Worm (Caenorhabditis elegans): ENCODE data around the gene hlh-26.

Gene hlh-26

ce11 chrII:5503760-5504159, 29.8 kb downstream of the hlh-26 start, which contains the start of gene cyp-44A1:
TSS of gene cyp-44A1 (plus strand) at chrII:5504044.
- no peak for TF ChIP-seq C34F6.9 (tag; optimal IDR thresholded peaks at IDR 0.05)
- TF ChIP-seq fos-1 (tag; optimal IDR thresholded peaks at IDR 0.05) = peak; percentile 2

ce11 chrII:5500986-5501657, 32.4 kb downstream of the hlh-26 start, which contains the start of gene F12A10.8:
TSS of gene F12A10.8 (minus strand) at chrII:5501064.
- no peak for TF ChIP-seq alr-1 (tag; optimal IDR thresholded peaks at IDR 0.05)
- TF ChIP-seq gmeb-1 (tag; optimal IDR thresholded peaks at IDR 0.05) = peak; percentile 70
- no peak for TF ChIP-seq nhr-77 (tag; optimal IDR thresholded peaks at IDR 0.05)
- TF ChIP-seq C34F6.9 (tag; optimal IDR thresholded peaks at IDR 0.05) = peak; percentile 33
- no peak for TF ChIP-seq elt-3 (tag; optimal IDR thresholded peaks at IDR 0.05)
- TF ChIP-seq lsy-2 (tag; optimal IDR thresholded peaks at IDR 0.05) = peak in 1 of 2 experiments; percentile 49
- no peak for TF ChIP-seq ama-1 (optimal IDR thresholded peaks at IDR 0.05)
- no peak for TF ChIP-seq ceh-16 (tag; optimal IDR thresholded peaks at IDR 0.05)
- TF ChIP-seq nhr-129 (tag; optimal IDR thresholded peaks at IDR 0.05) = peak; percentile 35
- TF ChIP-seq nhr-10 (tag; optimal IDR thresholded peaks at IDR 0.05) = no peak
- no peak for TF ChIP-seq snpc-4 (tag; optimal IDR thresholded peaks at IDR 0.05)

DNA sequence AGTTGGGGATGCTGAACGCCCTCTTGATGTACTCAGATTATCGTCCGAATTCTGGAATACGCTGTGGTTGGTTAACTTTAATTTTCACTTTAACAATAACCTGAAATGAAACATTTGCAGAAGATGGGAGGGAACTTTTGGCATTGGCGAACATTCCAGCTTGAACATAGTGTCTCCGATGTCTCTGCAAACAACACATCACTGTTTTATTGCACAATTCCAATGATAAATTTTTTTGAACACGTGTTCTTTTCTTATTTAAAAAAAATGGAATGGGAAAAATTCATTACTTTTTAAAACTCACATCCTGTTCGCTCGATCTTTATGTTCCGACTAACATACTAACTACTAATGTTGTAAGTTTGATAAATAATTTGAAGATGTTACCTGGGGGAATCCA, 33.1 kb downstream of the hlh-26 start, which contains the start of gene fzy-1:
Gene fzy-1 (plus strand): TSS at position 301 of the 400 bp plus-strand sequence.
- no peak for TF ChIP-seq snpc-4 (tag; optimal IDR thresholded peaks at IDR 0.05)
- no peak for TF ChIP-seq ztf-1 (GFP tag; conservative IDR thresholded peaks at IDR 0.05)
- TF ChIP-seq crh-2 (tag; optimal IDR thresholded peaks at IDR 0.05) = no peak
- no peak for TF ChIP-seq nhr-237 (tag; optimal IDR thresholded peaks at IDR 0.05)
- no peak for TF ChIP-seq peb-1 (tag; optimal IDR thresholded peaks at IDR 0.05)
- TF ChIP-seq ama-1 (optimal IDR thresholded peaks at IDR 0.05) = no peak
- no peak for TF ChIP-seq egl-27 (tag; optimal IDR thresholded peaks at IDR 0.05)
- TF ChIP-seq nhr-129 (tag; optimal IDR thresholded peaks at IDR 0.05) = no peak
- no peak for TF ChIP-seq mdl-1 (tag; optimal IDR thresholded peaks at IDR 0.05)
- TF ChIP-seq ZK546.5 (tag; optimal IDR thresholded peaks at IDR 0.05) = no peak
- no peak for TF ChIP-seq unc-62 (GFP tag; optimal IDR thresholded peaks at IDR 0.05)
- no peak for TF ChIP-seq skn-1 (tag; optimal IDR thresholded peaks at IDR 0.05)

DNA sequence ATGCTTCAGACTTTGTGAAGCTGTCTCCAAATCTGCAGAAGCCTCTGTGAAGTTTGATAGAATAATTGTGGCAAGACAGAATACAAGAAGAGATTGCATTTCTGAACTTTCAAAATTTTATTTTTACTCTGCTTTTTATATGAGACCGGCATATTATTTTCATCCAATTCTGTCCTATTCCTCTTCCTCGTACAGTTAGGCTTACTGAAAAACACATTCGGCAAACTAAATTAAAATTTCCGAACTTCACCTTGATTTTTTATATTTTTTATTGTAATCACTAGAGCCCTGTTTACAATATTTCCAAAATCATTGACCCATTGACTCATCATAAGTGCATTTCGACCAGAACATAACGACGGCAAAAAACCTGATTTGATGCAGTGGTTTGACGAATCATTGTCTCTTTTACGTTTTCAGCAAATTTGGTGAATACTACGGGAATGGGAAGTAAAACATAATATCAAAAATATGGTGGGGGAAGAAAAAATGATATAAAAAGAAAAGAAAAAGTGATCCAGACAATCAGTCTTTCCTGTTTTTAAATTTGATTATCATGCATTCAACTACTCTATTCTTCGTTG, 35.3 kb downstream of the hlh-26 start, which contains the start of the genes suex-1 and F12A10.9:
Gene suex-1 (minus strand): TSS at position 101 of the 584 bp plus-strand sequence.
Gene F12A10.9 (plus strand): TSS at position 534 of the 584 bp plus-strand sequence.
- TF ChIP-seq egl-27 (tag; optimal IDR thresholded peaks at IDR 0.05) (no peak), lin-13 (GFP tag; optimal IDR thresholded peaks at IDR 0.05) (no peak), elt-1 (tag; optimal IDR thresholded peaks at IDR 0.05) (no peak), nhr-10 (tag; optimal IDR thresholded peaks at IDR 0.05) (no peak), nhr-237 (tag; optimal IDR thresholded peaks at IDR 0.05) (no peak), F13H6.1 (tag; optimal IDR thresholded peaks at IDR 0.05) (no peak), sma-3 (GFP tag; optimal IDR thresholded peaks at IDR 0.05) (no peak), nhr-21 (tag; optimal IDR thresholded peaks at IDR 0.05) (no peak), ceh-82 (tag; optimal IDR thresholded peaks at IDR 0.05) (no peak), nhr-23 (tag; optimal IDR thresholded peaks at IDR 0.05) (no peak)

- TF ChIP-seq ztf-4 (tag; optimal IDR thresholded peaks at IDR 0.05) = no peak
- TF ChIP-seq mab-5 (tag; optimal IDR thresholded peaks at IDR 0.05) = no peak
- TF ChIP-seq alr-1 (tag; optimal IDR thresholded peaks at IDR 0.05) = no peak
- TF ChIP-seq nhr-23 (tag; optimal IDR thresholded peaks at IDR 0.05) = no peak
- no peak for TF ChIP-seq blmp-1 (tag; optimal IDR thresholded peaks at IDR 0.05; ENCODE audit: insufficient read depth)
- TF ChIP-seq nhr-237 (tag; optimal IDR thresholded peaks at IDR 0.05) = no peak
- no peak for TF ChIP-seq F13H6.1 (tag; optimal IDR thresholded peaks at IDR 0.05)
- no peak for TF ChIP-seq fos-1 (tag; optimal IDR thresholded peaks at IDR 0.05)
- no peak for TF ChIP-seq nhr-6 (tag; optimal IDR thresholded peaks at IDR 0.05)
- no peak for TF ChIP-seq nhr-21 (tag; optimal IDR thresholded peaks at IDR 0.05)
- TF ChIP-seq elt-1 (tag; optimal IDR thresholded peaks at IDR 0.05) = no peak
- no peak for TF ChIP-seq unc-39 (tag; optimal IDR thresholded peaks at IDR 0.05)
- no peak for TF ChIP-seq nhr-77 (tag; optimal IDR thresholded peaks at IDR 0.05)
- TF ChIP-seq ztf-11 (tag; optimal IDR thresholded peaks at IDR 0.05) = no peak
- no peak for TF ChIP-seq nhr-12 (tag; optimal IDR thresholded peaks at IDR 0.05)
- TF ChIP-seq unc-55 (GFP tag; optimal IDR thresholded peaks at IDR 0.05) = no peak
- TF ChIP-seq gmeb-1 (tag; optimal IDR thresholded peaks at IDR 0.05) = no peak
- no peak for TF ChIP-seq elt-3 (tag; optimal IDR thresholded peaks at IDR 0.05)
- TF ChIP-seq lin-13 (GFP tag; optimal IDR thresholded peaks at IDR 0.05) = no peak
- no peak for TF ChIP-seq ama-1 (optimal IDR thresholded peaks at IDR 0.05)
These were observed 36.0 kb downstream of the hlh-26 start for ce11 chrII:5497541-5497940.

Measured in whole organism, L2 larva.